Worm (Caenorhabditis elegans): ENCODE results near the gene pitr-6.

The pitr-6 gene

DNA sequence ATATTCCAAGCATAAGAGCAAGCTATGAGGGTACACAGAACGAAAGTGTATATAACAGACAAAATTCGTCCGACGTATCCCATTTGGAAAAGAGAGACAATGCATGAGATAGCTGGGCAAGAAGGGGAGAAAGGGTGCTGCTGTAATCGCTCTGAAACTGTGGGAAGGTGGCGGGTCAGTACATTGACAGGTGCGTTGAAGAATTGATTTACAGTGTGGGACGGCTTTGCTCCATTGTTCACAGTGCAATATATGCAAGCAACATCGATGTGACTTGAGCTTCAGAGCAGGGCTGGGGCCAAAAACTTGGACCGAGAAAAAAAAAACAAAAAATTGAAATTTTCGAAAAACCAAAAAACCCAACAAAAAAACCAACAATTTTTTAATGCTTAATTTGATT is 35.0 kb upstream of the pitr-6 start, which contains the start of gene F57G9.3:
TSS of gene F57G9.3 (minus strand) at position 101 of the 400 bp plus-strand sequence.
- TF ChIP-seq C34F6.9 (tag; optimal IDR thresholded peaks at IDR 0.05) (no peak), lin-11 (tag; optimal IDR thresholded peaks at IDR 0.05) (no peak), ZK546.5 (tag; optimal IDR thresholded peaks at IDR 0.05) (no peak), nhr-6 (tag; optimal IDR thresholded peaks at IDR 0.05) (no peak), zag-1 (tag; optimal IDR thresholded peaks at IDR 0.05) (no peak), alr-1 (tag; optimal IDR thresholded peaks at IDR 0.05) (no peak), ama-1 (optimal IDR thresholded peaks at IDR 0.05) (no peak), peb-1 (tag; optimal IDR thresholded peaks at IDR 0.05) (no peak), unc-55 (GFP tag; optimal IDR thresholded peaks at IDR 0.05) (no peak), lin-39 (tag; optimal IDR thresholded peaks at IDR 0.05) (no peak), nhr-23 (tag; optimal IDR thresholded peaks at IDR 0.05) (no peak), aly-2 (tag; optimal IDR thresholded peaks at IDR 0.05) (no peak), elt-3 (tag; optimal IDR thresholded peaks at IDR 0.05) (no peak), ztf-11 (tag; optimal IDR thresholded peaks at IDR 0.05) (no peak)

DNA sequence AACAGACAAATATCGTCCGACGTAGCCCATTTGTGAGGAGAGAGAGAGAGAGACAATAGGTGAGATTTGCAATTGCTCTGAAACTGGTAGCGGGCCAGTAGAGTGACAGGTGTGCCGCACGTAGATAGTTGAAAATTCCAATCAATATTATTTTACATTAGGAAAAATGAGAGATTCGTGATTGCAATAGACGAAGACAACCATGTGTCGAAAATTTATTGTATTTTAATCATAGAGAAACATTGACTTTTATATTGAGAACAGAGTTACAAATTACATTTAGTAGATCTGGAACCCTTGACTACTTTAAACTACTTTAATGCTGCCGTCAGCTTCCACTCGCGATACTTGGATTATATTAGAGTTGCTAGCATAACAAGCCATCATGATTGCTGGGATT is 32.7 kb upstream of the pitr-6 start, which contains the start of gene Y57A10C.1:
TSS of gene Y57A10C.1 (minus strand) at position 101 of the 400 bp plus-strand sequence.
- TF ChIP-seq peb-1 (tag; optimal IDR thresholded peaks at IDR 0.05): no peak
- no peak for TF ChIP-seq nhr-237 (tag; optimal IDR thresholded peaks at IDR 0.05)
- TF ChIP-seq nhr-6 (tag; optimal IDR thresholded peaks at IDR 0.05): no peak
- no peak for TF ChIP-seq unc-62 (GFP tag; optimal IDR thresholded peaks at IDR 0.05)
- no peak for TF ChIP-seq nhr-23 (tag; optimal IDR thresholded peaks at IDR 0.05)
- no peak for TF ChIP-seq mdl-1 (tag; optimal IDR thresholded peaks at IDR 0.05)
- TF ChIP-seq unc-55 (GFP tag; optimal IDR thresholded peaks at IDR 0.05): no peak
- no peak for TF ChIP-seq alr-1 (tag; optimal IDR thresholded peaks at IDR 0.05)
- TF ChIP-seq nhr-12 (tag; optimal IDR thresholded peaks at IDR 0.05): no peak
- no peak for TF ChIP-seq nhr-129 (tag; optimal IDR thresholded peaks at IDR 0.05)
- TF ChIP-seq ceh-16 (tag; optimal IDR thresholded peaks at IDR 0.05): no peak
- no peak for TF ChIP-seq ztf-11 (tag; optimal IDR thresholded peaks at IDR 0.05)
- TF ChIP-seq sem-4 (tag; optimal IDR thresholded peaks at IDR 0.05): no peak
- TF ChIP-seq nhr-77 (tag; optimal IDR thresholded peaks at IDR 0.05): no peak
- no peak for TF ChIP-seq nhr-10 (tag; optimal IDR thresholded peaks at IDR 0.05)
- TF ChIP-seq snpc-4 (tag; optimal IDR thresholded peaks at IDR 0.05): no peak
- no peak for TF ChIP-seq nhr-21 (tag; optimal IDR thresholded peaks at IDR 0.05)
- TF ChIP-seq unc-39 (tag; optimal IDR thresholded peaks at IDR 0.05): no peak
- no peak for TF ChIP-seq sma-9 (GFP tag; optimal IDR thresholded peaks at IDR 0.05)
- no peak for TF ChIP-seq sma-9 (tag; optimal IDR thresholded peaks at IDR 0.05)
- no peak for TF ChIP-seq gmeb-1 (tag; optimal IDR thresholded peaks at IDR 0.05)

DNA sequence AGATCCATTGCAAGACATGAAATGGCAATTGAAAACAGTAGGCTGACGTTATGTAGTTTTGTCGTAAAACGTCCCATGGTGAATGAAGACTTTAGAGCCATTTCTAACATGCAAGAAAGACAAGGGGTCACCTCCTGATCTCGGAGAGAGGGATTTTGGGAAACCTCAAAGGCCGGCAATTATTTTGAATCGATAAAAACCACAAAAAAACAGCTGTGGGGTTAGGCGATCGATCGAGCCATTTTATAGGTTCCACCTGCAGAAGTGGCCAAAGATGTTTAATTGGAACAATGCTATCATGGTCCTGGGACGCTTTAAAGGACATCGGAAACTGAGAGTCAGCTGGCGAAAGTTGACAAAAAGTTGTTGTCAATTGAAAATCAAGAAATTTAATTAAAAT is 30.3 kb upstream of the pitr-6 start, which contains the start of gene Y57A10C.11:
TSS of gene Y57A10C.11 (minus strand) at position 101 of the 400 bp plus-strand sequence.
- no peak for TF ChIP-seq ztf-11 (tag; optimal IDR thresholded peaks at IDR 0.05)
- TF ChIP-seq unc-55 (GFP tag; optimal IDR thresholded peaks at IDR 0.05): no peak
- TF ChIP-seq snpc-4 (tag; optimal IDR thresholded peaks at IDR 0.05): no peak
- no peak for TF ChIP-seq F13H6.1 (tag; optimal IDR thresholded peaks at IDR 0.05)
- no peak for TF ChIP-seq fos-1 (tag; optimal IDR thresholded peaks at IDR 0.05)
- no peak for TF ChIP-seq dmd-4 (tag; optimal IDR thresholded peaks at IDR 0.05)
- TF ChIP-seq nhr-25 (tag; optimal IDR thresholded peaks at IDR 0.05): no peak
- TF ChIP-seq alr-1 (tag; optimal IDR thresholded peaks at IDR 0.05): no peak
- TF ChIP-seq ztf-4 (tag; optimal IDR thresholded peaks at IDR 0.05): no peak

DNA sequence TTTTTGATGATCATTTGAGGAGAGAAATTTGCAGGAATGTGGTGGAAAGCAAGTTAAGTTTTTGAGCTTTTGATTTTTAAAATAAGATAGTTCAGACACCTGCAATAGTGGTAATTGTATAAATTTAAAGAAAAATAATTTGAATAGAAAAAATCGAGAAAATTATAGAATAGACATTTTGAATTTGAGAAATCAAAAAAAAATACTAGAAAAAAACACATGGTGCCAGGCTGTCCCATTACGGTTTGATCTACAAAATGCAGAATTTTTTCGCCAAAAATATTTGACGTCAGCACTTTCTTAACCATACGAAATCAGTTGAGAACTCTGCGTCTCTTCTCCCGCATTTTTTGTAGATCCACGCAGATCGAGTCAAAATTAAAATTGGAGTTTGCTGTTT is 27.6 kb upstream of the pitr-6 start, which contains the start of gene sre-27:
TSS of gene sre-27 (minus strand) at position 101 of the 400 bp plus-strand sequence.
- TF ChIP-seq ZK546.5 (tag; optimal IDR thresholded peaks at IDR 0.05): no peak
- no peak for TF ChIP-seq ceh-82 (tag; optimal IDR thresholded peaks at IDR 0.05)
- no peak for TF ChIP-seq lsy-2 (tag; optimal IDR thresholded peaks at IDR 0.05)
- TF ChIP-seq ceh-16 (tag; optimal IDR thresholded peaks at IDR 0.05): no peak
- TF ChIP-seq unc-39 (tag; optimal IDR thresholded peaks at IDR 0.05): no peak
- no peak for TF ChIP-seq nhr-12 (tag; optimal IDR thresholded peaks at IDR 0.05)
- TF ChIP-seq sem-4 (tag; optimal IDR thresholded peaks at IDR 0.05): no peak
- no peak for TF ChIP-seq Y55F3AM.14 (GFP tag; optimal IDR thresholded peaks at IDR 0.05)
- no peak for TF ChIP-seq crh-2 (tag; optimal IDR thresholded peaks at IDR 0.05)
- TF ChIP-seq mab-5 (tag; optimal IDR thresholded peaks at IDR 0.05): no peak
- no peak for TF ChIP-seq alr-1 (tag; optimal IDR thresholded peaks at IDR 0.05)
- no peak for TF ChIP-seq peb-1 (tag; optimal IDR thresholded peaks at IDR 0.05)

Data from whole organism, L2 larva.